Fruit fly (Drosophila melanogaster): ENCODE data around the gene CG43394.

CG43394 gene

dm6 chr2L:8159498-8159897 lies 13.9 kb downstream of the CG43394 start, which contains the start of the genes PAPLA1 and Rbsn-5 (continued):
- TF ChIP-seq nerfin-1 (tag; optimal IDR thresholded peaks at IDR 0.05) (peak; percentile 90), CG4328 (GFP tag; optimal IDR thresholded peaks at IDR 0.05) (peak; percentile 89), Bdp1 (GFP tag; optimal IDR thresholded peaks at IDR 0.05) (peak; percentile 89), Adf1 (GFP tag; IDR thresholded peaks at IDR 0.05) (peak; percentile 64), ewg (GFP tag; optimal IDR thresholded peaks at IDR 0.05) (peak; percentile 91), aop (GFP tag; IDR thresholded peaks at IDR 0.05) (peak; percentile 68; the same call in 1 of the 2 replicates), lab (GFP tag; optimal IDR thresholded peaks at IDR 0.05) (peak; percentile 95), dpn (GFP tag; optimal IDR thresholded peaks at IDR 0.05) (peak; percentile 97), B-H2 (GFP tag; optimal IDR thresholded peaks at IDR 0.05) (peak; percentile 97), tna (GFP tag; IDR thresholded peaks at IDR 0.05; ENCODE audit: partially characterized antibody) (no peak), wdn (GFP tag; IDR thresholded peaks at IDR 0.05) (peak; percentile 82), Dref (GFP tag; IDR thresholded peaks at IDR 0.05) (0 out of 2 replicates have a peak, but pooled peaks have one; percentile 28), CG32767 (GFP tag; IDR thresholded peaks at IDR 0.05) (peak; percentile 85), CkIIα-i1 (GFP tag; IDR thresholded peaks at IDR 0.05) (no peak), CG6813 (GFP tag; optimal IDR thresholded peaks at IDR 0.05) (peak; percentile 80), CG14441 (GFP tag; IDR thresholded peaks at IDR 0.05) (peak; percentile 96), hb (GFP tag; IDR thresholded peaks at IDR 0.05; ENCODE audit: partially characterized antibody) (no peak), ase (GFP tag; IDR thresholded peaks at IDR 0.05) (peak; percentile 82), ara (GFP tag; IDR thresholded peaks at IDR 0.05) (peak; percentile 90), corto (GFP tag; optimal IDR thresholded peaks at IDR 0.05) (peak; percentile 83), Atf3 (GFP tag; optimal IDR thresholded peaks at IDR 0.05) (peak; percentile 94), en (GFP tag; optimal IDR thresholded peaks at IDR 0.05) (peak; percentile 80), Opbp (GFP tag; IDR thresholded peaks at IDR 0.05; ENCODE audit: partially characterized antibody) (no peak), CG14965 (GFP tag; optimal IDR thresholded peaks at IDR 0.05; ENCODE audit: borderline replicate concordance) (peak; percentile 35), CG14050 (GFP tag; IDR thresholded peaks at IDR 0.05) (peak; percentile 84), sim (GFP tag; IDR thresholded peaks at IDR 0.05) (peak; percentile 61; the same call in 1 of the 2 replicates), CG10959 (GFP tag; IDR thresholded peaks at IDR 0.05) (peak; percentile 72), CG7357 (GFP tag; IDR thresholded peaks at IDR 0.05) (peak; percentile 84), CG2889 (GFP tag; IDR thresholded peaks at IDR 0.05) (peak; percentile 93), NFAT (GFP tag; IDR thresholded peaks at IDR 0.05) (peak; percentile 90), pho (GFP tag; optimal IDR thresholded peaks at IDR 0.05) (peak; percentile 96), CG11723 (GFP tag; optimal IDR thresholded peaks at IDR 0.05) (peak; percentile 84), CG2712 (tag; optimal IDR thresholded peaks at IDR 0.05) (peak; percentile 94), MBD-R2 (GFP tag; IDR thresholded peaks at IDR 0.05) (peak; percentile 97), Meics (GFP tag; optimal IDR thresholded peaks at IDR 0.05) (peak; percentile 91), ind (GFP tag; optimal IDR thresholded peaks at IDR 0.05) (peak; percentile 97), Asciz (GFP tag; optimal IDR thresholded peaks at IDR 0.05) (peak; percentile 75), tap (tag; optimal IDR thresholded peaks at IDR 0.05) (peak; percentile 85), sug (tag; optimal IDR thresholded peaks at IDR 0.05) (peak; percentile 94), H15 (GFP tag; IDR thresholded peaks at IDR 0.05) (peak; percentile 92), knrl (GFP tag; IDR thresholded peaks at IDR 0.05; ENCODE audit: partially characterized antibody) (peak; percentile 28; the same call in 1 of the 3 replicates), Fer1 (GFP tag; optimal IDR thresholded peaks at IDR 0.05) (peak; percentile 93), CG3281 (GFP tag; optimal IDR thresholded peaks at IDR 0.05) (peak; percentile 93), Trl (optimal IDR thresholded peaks at IDR 0.05) (no peak), Trl (GFP tag; optimal IDR thresholded peaks at IDR 0.05) (peak; percentile 97), fd3F (GFP tag; optimal IDR thresholded peaks at IDR 0.05) (peak; percentile 88), CG10321 (GFP tag; IDR thresholded peaks at IDR 0.05) (peak; percentile 59), CG6765 (GFP tag; optimal IDR thresholded peaks at IDR 0.05) (peak; percentile 89), CG7786 (GFP tag; optimal IDR thresholded peaks at IDR 0.05) (peak; percentile 93), CG2129 (GFP tag; IDR thresholded peaks at IDR 0.05; ENCODE audit: partially characterized antibody) (no peak), nau (GFP tag; optimal IDR thresholded peaks at IDR 0.05) (peak; percentile 78)

All from whole organism, embryonic.